Fruit fly (Drosophila melanogaster) whole organism, embryonic: ENCODE measurements around the gene meigo.
A peak's percentile ranks its signal among the peaks of the same experiment; 100 is the strongest.

Experiments used
- BEAF-32 ChIP-seq: fragments of 200-800 bp; sonication (Bioruptor generic); optimal IDR thresholded peaks from 3 replicates; lab custom pipeline; 2017; ENCODE audit warnings: missing biosample characterization, missing genetic modification characterization, mild to moderate bottlenecking, moderate library complexity, missing genetic modification reagents
- CG11247 ChIP-seq: fragments of 200-800 bp; sonication (Bioruptor generic); IDR thresholded peaks from 2 replicates; pipeline ENCODE4 v1.3.6; 2022; ENCODE audit warnings: missing biosample characterization, missing genetic modification characterization
- CG12659 ChIP-seq: fragments of 200-800 bp; sonication (Bioruptor generic); optimal IDR thresholded peaks from 3 replicates; lab custom pipeline; 2017; ENCODE audit warnings: mild to moderate bottlenecking, missing biosample characterization, missing genetic modification reagents, missing genetic modification characterization
- CG13123 ChIP-seq: fragments of 200-800 bp; sonication (Bioruptor generic); optimal IDR thresholded peaks from 2 replicates; lab custom pipeline; 2016; ENCODE audit warnings: missing biosample characterization, missing genetic modification characterization
- CG13287 ChIP-seq: fragments of 200-800 bp; sonication (Bioruptor generic); IDR thresholded peaks from 2 replicates; pipeline ENCODE4 v1.3.6; 2022; ENCODE audit warnings: missing biosample characterization, missing genetic modification characterization; ENCODE audit not compliant: partially characterized antibody
- CG15479 ChIP-seq: fragments of 200-800 bp; sonication (Bioruptor generic); optimal IDR thresholded peaks from 3 replicates; lab custom pipeline; 2019; ENCODE audit warnings: missing biosample characterization, mild to moderate bottlenecking, missing genetic modification characterization, moderate library complexity
- CG15601 ChIP-seq: fragments of 200-800 bp; sonication (Bioruptor generic); optimal IDR thresholded peaks from 3 replicates; lab custom pipeline; 2019; ENCODE audit warnings: missing biosample characterization, mild to moderate bottlenecking, missing genetic modification characterization, moderate library complexity
- CG17361 ChIP-seq: fragments of 200-800 bp; sonication (Bioruptor generic); IDR thresholded peaks from 3 replicates; pipeline ENCODE4 v1.3.6; 2022; ENCODE audit warnings: missing biosample characterization, missing genetic modification characterization
- CG17612 ChIP-seq: fragments of 200-800 bp; sonication (Bioruptor generic); IDR thresholded peaks from 2 replicates; pipeline ENCODE4 v1.3.6; 2022; ENCODE audit warnings: missing biosample characterization, missing genetic modification characterization
- CG2202 ChIP-seq: fragments of 200-800 bp; sonication (Bioruptor generic); optimal IDR thresholded peaks from 2 replicates; lab custom pipeline; 2018; ENCODE audit warnings: missing biosample characterization, mild to moderate bottlenecking, missing genetic modification characterization
- CG31224 ChIP-seq: fragments of 200-800 bp; sonication (Bioruptor generic); IDR thresholded peaks from 2 replicates; pipeline ENCODE4 v1.3.6; 2022; ENCODE audit warnings: missing biosample characterization, missing genetic modification characterization
- CG3163 ChIP-seq: fragments of 200-800 bp; sonication (Bioruptor generic); optimal IDR thresholded peaks from 3 replicates; lab custom pipeline; 2016; ENCODE audit warnings: missing biosample characterization, missing genetic modification characterization
- CG34224 ChIP-seq: fragments of 200-800 bp; sonication (Bioruptor generic); IDR thresholded peaks from 3 replicates; pipeline ENCODE4 v1.3.6; 2022; ENCODE audit warnings: missing biosample characterization, missing genetic modification characterization; ENCODE audit not compliant: partially characterized antibody
- CG3847 ChIP-seq: fragments of 200-800 bp; sonication (Bioruptor generic); IDR thresholded peaks from 2 replicates; pipeline ENCODE4 v1.3.6; 2022; ENCODE audit warnings: missing biosample characterization, missing genetic modification characterization
- CG4854 ChIP-seq: fragments of 200-800 bp; sonication (Bioruptor generic); optimal IDR thresholded peaks from 2 replicates; lab custom pipeline; 2016; ENCODE audit warnings: missing biosample characterization, missing genetic modification characterization, inconsistent platforms
- CG5245 ChIP-seq: fragments of 200-800 bp; sonication (Bioruptor generic); optimal IDR thresholded peaks from 3 replicates; lab custom pipeline; 2016; ENCODE audit warnings: missing biosample characterization, missing genetic modification characterization
- CG6175 ChIP-seq: fragments of 200-800 bp; sonication (Bioruptor generic); IDR thresholded peaks from 3 replicates; pipeline ENCODE4 v1.3.6; 2022; ENCODE audit warnings: missing biosample characterization, missing genetic modification characterization
- CG9609 ChIP-seq: fragments of 200-800 bp; sonication (Bioruptor generic); optimal IDR thresholded peaks from 3 replicates; lab custom pipeline; 2016; ENCODE audit warnings: missing biosample characterization, missing genetic modification characterization
- CG9797 ChIP-seq: fragments of 200-800 bp; sonication (Bioruptor generic); optimal IDR thresholded peaks from 3 replicates; lab custom pipeline; 2018; ENCODE audit warnings: missing biosample characterization, mild to moderate bottlenecking, missing genetic modification characterization
- CHES-1-like ChIP-seq: fragments of 200-800 bp; sonication (Bioruptor generic); optimal IDR thresholded peaks from 2 replicates; lab custom pipeline; 2016; ENCODE audit warnings: missing biosample characterization, missing genetic modification characterization
- CoRest ChIP-seq: fragments of 200-800 bp; sonication (Bioruptor generic); optimal IDR thresholded peaks from 3 replicates; lab custom pipeline; 2018; ENCODE audit warnings: missing biosample characterization, mild to moderate bottlenecking, missing genetic modification characterization, moderate library complexity
- Dref ChIP-seq: fragments of 200-800 bp; sonication (Bioruptor generic); IDR thresholded peaks from 2 replicates; pipeline ENCODE4 v1.3.6; 2022; ENCODE audit warnings: missing biosample characterization, missing genetic modification characterization
- E2f2 ChIP-seq: fragments of 200-800 bp; sonication (Bioruptor generic); IDR thresholded peaks from 2 replicates; pipeline ENCODE4 v1.3.6; 2022; ENCODE audit warnings: missing biosample characterization, missing genetic modification characterization
- Elba2 ChIP-seq: fragments of 200-800 bp; sonication (Bioruptor generic); optimal IDR thresholded peaks from 3 replicates; lab custom pipeline; 2016; ENCODE audit warnings: missing biosample characterization, missing genetic modification characterization
- H2.0 ChIP-seq: fragments of 200-800 bp; sonication (Bioruptor generic); IDR thresholded peaks from 2 replicates; pipeline ENCODE4 v1.3.6; 2022; ENCODE audit warnings: missing biosample characterization, missing genetic modification characterization
- HHEX ChIP-seq: fragments of 200-800 bp; sonication (Bioruptor generic); optimal IDR thresholded peaks from 3 replicates; lab custom pipeline; 2017; ENCODE audit warnings: missing biosample characterization, mild to moderate bottlenecking, missing genetic modification characterization, missing genetic modification reagents
- Hand ChIP-seq: fragments of 200-800 bp; sonication (Bioruptor generic); optimal IDR thresholded peaks from 2 replicates; lab custom pipeline; 2017; ENCODE audit warnings: mild to moderate bottlenecking, missing biosample characterization, missing genetic modification reagents, missing genetic modification characterization
- Hr78 ChIP-seq, 2 experiments: fragments of 200-800 bp in 1 of 2; fragments of >200 bp in 1 of 2; sonication (Bioruptor generic) in 1 of 2; optimal IDR thresholded peaks; 2 replicates each; lab custom pipeline; 2017 to 2019; ENCODE audit warnings: missing biosample characterization in 2 of 2, missing genetic modification characterization in 2 of 2, mild to moderate bottlenecking in 1 of 2, moderate library complexity in 1 of 2
- MBD-R2 ChIP-seq: fragments of 200-800 bp; sonication (Bioruptor generic); IDR thresholded peaks from 2 replicates; pipeline ENCODE4 v1.3.6; 2022; ENCODE audit warnings: missing biosample characterization, missing genetic modification characterization
- NK7.1 ChIP-seq: fragments of 200-800 bp; sonication (Bioruptor generic); optimal IDR thresholded peaks from 3 replicates; lab custom pipeline; 2016; ENCODE audit warnings: missing biosample characterization, missing genetic modification characterization
- Rfx ChIP-seq: fragments of 200-800 bp; sonication (Bioruptor generic); IDR thresholded peaks from 2 replicates; pipeline ENCODE4 v1.3.6; 2022; ENCODE audit warnings: missing biosample characterization, missing genetic modification characterization
- Sin3A ChIP-seq: fragments of >200 bp; optimal IDR thresholded peaks from 2 replicates; lab custom pipeline; 2018
- Sry-δ ChIP-seq: fragments of 200-800 bp; sonication (Bioruptor generic); optimal IDR thresholded peaks from 2 replicates; lab custom pipeline; 2016; ENCODE audit warnings: missing biosample characterization, missing genetic modification characterization
- Trl ChIP-seq, 3 experiments: fragments of >200 bp in 2 of 3; fragments of 200-800 bp in 1 of 3; sonication (Bioruptor generic) in 1 of 3; optimal IDR thresholded peaks; 2 replicates in 1 of 3; 3 replicates in 2 of 3; lab custom pipeline; 2016 to 2017; ENCODE audit warnings: missing biosample characterization in 1 of 3, missing genetic modification characterization in 1 of 3
- Xrp1 ChIP-seq: fragments of 200-800 bp; sonication (Bioruptor generic); IDR thresholded peaks from 2 replicates; pipeline ENCODE4 v1.3.6; 2022; ENCODE audit warnings: missing biosample characterization, missing genetic modification characterization
- az2 ChIP-seq: fragments of 200-800 bp; sonication (Bioruptor generic); optimal IDR thresholded peaks from 3 replicates; lab custom pipeline; 2016; ENCODE audit warnings: missing biosample characterization, missing genetic modification characterization
- bowl ChIP-seq: fragments of 200-800 bp; sonication (Bioruptor generic); IDR thresholded peaks from 2 replicates; pipeline ENCODE4 v1.3.6; 2022; ENCODE audit warnings: missing biosample characterization, missing genetic modification characterization
- hbn ChIP-seq: fragments of 200-800 bp; sonication (Bioruptor generic); IDR thresholded peaks from 2 replicates; pipeline ENCODE4 v1.3.6; 2022; ENCODE audit warnings: missing biosample characterization, missing genetic modification characterization; ENCODE audit not compliant: partially characterized antibody
- hkb ChIP-seq, 2 experiments: fragments of 200-800 bp in 1 of 2; fragments of >200 bp in 1 of 2; sonication (Bioruptor generic) in 1 of 2; IDR thresholded peaks in 1 of 2; optimal IDR thresholded peaks in 1 of 2; 2 replicates each; pipeline versions ENCODE4 v1.3.6 to Lab custom; 2017 to 2022; ENCODE audit warnings: missing biosample characterization in 1 of 2, missing genetic modification characterization in 1 of 2
- lilli ChIP-seq: fragments of 200-800 bp; sonication (Bioruptor generic); optimal IDR thresholded peaks from 3 replicates; lab custom pipeline; 2016; ENCODE audit warnings: missing biosample characterization, missing genetic modification characterization
- luna ChIP-seq: fragments of 200-800 bp; sonication (Bioruptor generic); optimal IDR thresholded peaks from 2 replicates; lab custom pipeline; 2016; ENCODE audit warnings: missing biosample characterization, missing genetic modification characterization
- pan ChIP-seq, 4 experiments: fragments of >200 bp in 3 of 4; fragments of 200-800 bp in 1 of 4; sonication (Bioruptor generic) in 1 of 4; optimal IDR thresholded peaks in 3 of 4; IDR thresholded peaks in 1 of 4; 2 replicates each; pipeline versions ENCODE4 v1.3.6 to Lab custom; 2017 to 2022; ENCODE audit warnings: missing biosample characterization in 2 of 4, missing genetic modification characterization in 2 of 4, mixed read lengths in 1 of 4
- phol ChIP-seq: fragments of 200-800 bp; sonication (Bioruptor generic); optimal IDR thresholded peaks from 3 replicates; lab custom pipeline; 2018; ENCODE audit warnings: missing biosample characterization, mild to moderate bottlenecking, missing genetic modification characterization, moderate library complexity
- pzg ChIP-seq: fragments of 200-800 bp; sonication (Bioruptor generic); optimal IDR thresholded peaks from 3 replicates; lab custom pipeline; 2018; ENCODE audit warnings: missing biosample characterization, mild to moderate bottlenecking, missing genetic modification characterization, moderate library complexity
- sisA ChIP-seq: fragments of 200-800 bp; sonication (Bioruptor generic); IDR thresholded peaks from 2 replicates; pipeline ENCODE4 v1.3.6; 2022; ENCODE audit warnings: missing biosample characterization, missing genetic modification characterization
- slp2 ChIP-seq: fragments of 200-800 bp; sonication (Bioruptor generic); optimal IDR thresholded peaks from 2 replicates; lab custom pipeline; 2016; ENCODE audit warnings: missing biosample characterization, missing genetic modification characterization
- sna ChIP-seq: fragments of 200-800 bp; sonication (Bioruptor generic); IDR thresholded peaks from 2 replicates; pipeline ENCODE4 v1.3.6; 2022; ENCODE audit warnings: missing biosample characterization, missing genetic modification characterization; ENCODE audit not compliant: partially characterized antibody
- tgo ChIP-seq: fragments of 200-800 bp; sonication (Bioruptor generic); IDR thresholded peaks from 3 replicates; pipeline ENCODE4 v1.3.6; 2022; ENCODE audit warnings: missing biosample characterization, missing genetic modification characterization
- vfl ChIP-seq: fragments of 200-800 bp; sonication (Bioruptor generic); optimal IDR thresholded peaks from 2 replicates; lab custom pipeline; 2016; ENCODE audit warnings: missing biosample characterization, missing genetic modification characterization
- z ChIP-seq: fragments of 200-800 bp; sonication (Bioruptor generic); IDR thresholded peaks from 3 replicates; pipeline ENCODE4 v1.3.6; 2022; ENCODE audit warnings: missing biosample characterization, missing genetic modification characterization

Gene meigo

DNA sequence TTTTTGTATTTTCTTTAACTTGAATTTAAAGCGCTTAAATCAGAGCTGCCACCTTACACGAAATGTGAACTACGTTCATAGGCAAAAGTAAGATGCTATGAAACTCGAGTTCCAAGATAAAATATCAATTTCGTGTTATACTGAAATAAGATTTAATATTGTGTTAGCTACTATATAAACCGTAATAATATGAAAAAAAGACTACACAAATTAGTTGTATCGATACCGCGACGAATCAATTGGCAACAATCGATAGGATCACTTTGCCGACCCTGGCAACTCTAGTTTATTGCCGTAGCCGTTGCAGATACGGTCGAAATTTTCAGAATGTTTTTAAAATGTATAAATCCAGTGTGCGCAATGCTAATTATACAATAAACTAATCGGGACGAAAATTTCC lies 2.4 kb downstream of the meigo start, which contains the start of gene SNF4Agamma (continued):
- TF ChIP-seq hbn (GFP tag; lab: Robert Waterston, UW) (peak; percentile 63), CG17612 (GFP tag; lab: Robert Waterston, UW) (no peak), tgo (no peak; the same call in 2 of the 3 replicates), bowl (GFP tag; lab: Robert Waterston, UW) (no peak), CHES-1-like (GFP tag; lab: Kevin White, UChicago) (peak; percentile 5), phol (tag; lab: Kevin White, UChicago) (peak; percentile 46), Hand (no peak), vfl (GFP tag; lab: Kevin White, UChicago) (peak; percentile 15), Sin3A (lab: Kevin White, UChicago) (peak; percentile 42), Sry-δ (peak; percentile 50), z (no peak), luna (no peak), MBD-R2 (peak; percentile 36; the same call in 1 of the 2 replicates), CG4854 (GFP tag; lab: Kevin White, UChicago) (peak; percentile 20), Dref (GFP tag; lab: Robert Waterston, UW) (peak; percentile 63), CG3847 (GFP tag; lab: Robert Waterston, UW) (peak; percentile 73), pzg (GFP tag; lab: Kevin White, UChicago) (peak; percentile 72), NK7.1 (no peak), sna (GFP tag; lab: Robert Waterston, UW) (peak; percentile 82), Xrp1 (peak; percentile 16; the same call in 1 of the 2 replicates), hkb (optimal IDR thresholded peaks at IDR 0.05; lab: Kevin White, UChicago) (no peak), hkb (GFP tag; IDR thresholded peaks at IDR 0.05; lab: Robert Waterston, UW) (no peak), CG13123 (no peak), lilli (peak; percentile 48), CoRest (tag; lab: Kevin White, UChicago) (peak; percentile 56), Trl (optimal IDR thresholded peaks at IDR 0.05; lab: Kevin White, UChicago) (no peak), Trl (GFP tag; optimal IDR thresholded peaks at IDR 0.05; lab: Kevin White, UChicago) (no peak), CG15479 (no peak), slp2 (no peak), CG15601 (tag; lab: Kevin White, UChicago) (peak; percentile 39), CG17361 (GFP tag; lab: Robert Waterston, UW) (peak; percentile 51; the same call in 2 of the 3 replicates), CG12659 (GFP tag; lab: Kevin White, UChicago) (peak; percentile 44), CG13287 (GFP tag; lab: Robert Waterston, UW) (peak; percentile 86), CG9797 (peak; percentile 2), H2.0 (GFP tag; lab: Robert Waterston, UW) (no peak), pan (optimal IDR thresholded peaks at IDR 0.05; lab: Kevin White, UChicago) (no peak), pan (GFP tag; optimal IDR thresholded peaks at IDR 0.05 in 1 of 2, IDR thresholded peaks at IDR 0.05 in 1 of 2) (peak in 1 of 2 experiments; percentile 31), Hr78 (GFP tag; optimal IDR thresholded peaks at IDR 0.05; lab: Kevin White, UChicago) (no peak), CG3163 (no peak), Elba2 (GFP tag; lab: Kevin White, UChicago) (no peak), BEAF-32 (GFP tag; lab: Kevin White, UChicago) (peak; percentile 79), CG2202 (no peak), CG6175 (no peak), az2 (no peak), HHEX (GFP tag; lab: Kevin White, UChicago) (no peak), CG31224 (GFP tag; lab: Robert Waterston, UW) (0 out of 2 replicates have a peak, but pooled peaks have one; percentile 5), CG11247 (no peak), E2f2 (GFP tag; lab: Robert Waterston, UW) (peak; percentile 98), CG9609 (GFP tag; lab: Kevin White, UChicago) (peak; percentile 24), sisA (GFP tag; lab: Robert Waterston, UW) (peak; percentile 21; the same call in 1 of the 2 replicates), CG34224 (GFP tag; lab: Robert Waterston, UW) (peak; percentile 65), Rfx (GFP tag; lab: Robert Waterston, UW) (peak; percentile 65), CG5245 (GFP tag; lab: Kevin White, UChicago) (no peak)
